Worm (Caenorhabditis elegans): ENCODE measurements around the gene K02E7.4.

ce11 chrII:1026670-1027069 is 45.5 kb upstream of the K02E7.4 start, which contains the start of gene M01D1.12:
- TF ChIP-seq fkh-10 (GFP tag; optimal IDR thresholded peaks at IDR 0.05) (no peak), Y22D7AL.16 (tag; optimal IDR thresholded peaks at IDR 0.05) (no peak), ceh-14 (tag; optimal IDR thresholded peaks at IDR 0.05) (no peak), mec-3 (tag; optimal IDR thresholded peaks at IDR 0.05; ENCODE audit: borderline replicate concordance) (no peak), pag-3 (tag; optimal IDR thresholded peaks at IDR 0.05; ENCODE audit: borderline replicate concordance) (no peak), fkh-6 (tag; optimal IDR thresholded peaks at IDR 0.05) (no peak), hlh-6 (tag; optimal IDR thresholded peaks at IDR 0.05) (no peak), ama-1 (optimal IDR thresholded peaks at IDR 0.05) (no peak), sdc-2 (tag; optimal IDR thresholded peaks at IDR 0.05) (no peak)

All from whole organism, late embryonic.